Worm (Caenorhabditis elegans) whole organism, L3 larva: Measurements from ENCODE around the gene nuaf-3.

Experiments
- ZK546.5 ChIP-seq: sonication (generic microtip); optimal IDR thresholded peaks from 2 replicates; lab custom pipeline; 2017; ENCODE audit warnings: missing biosample characterization, missing genetic modification characterization
- sea-2 ChIP-seq: fragments of 150-350 bp; sonication (generic microtip); optimal IDR thresholded peaks from 4 replicates; lab custom pipeline; 2014; ENCODE audit warnings: missing biosample characterization, missing genetic modification reagents, missing genetic modification characterization

DNA sequence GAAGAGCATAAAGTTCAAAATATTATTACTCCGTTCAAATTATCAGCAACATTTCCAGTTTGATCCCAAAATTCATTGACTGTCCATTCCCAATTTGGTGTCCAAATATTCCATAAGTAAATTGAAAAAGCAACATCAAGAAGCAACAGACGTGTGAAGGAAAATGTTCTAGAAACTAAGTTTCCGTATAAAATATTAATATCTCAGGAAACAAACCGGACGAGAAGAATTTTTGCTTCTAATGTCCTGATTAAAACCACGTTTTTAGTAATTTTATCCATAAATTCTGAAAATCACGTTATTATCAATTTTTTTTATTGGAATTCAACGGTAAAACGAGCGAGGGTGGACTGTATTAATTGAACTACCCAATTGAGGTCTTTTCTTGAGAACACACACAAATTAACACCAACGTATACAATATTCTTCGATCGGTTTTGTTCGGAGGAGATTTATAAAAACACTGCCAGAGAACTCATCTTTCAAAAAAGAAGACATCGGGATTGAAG, 37.1 kb upstream of the nuaf-3 start, which contains the start of gene pigq-1:
- TF ChIP-seq sea-2 (GFP tag; lab: Kevin White, UChicago): no peak
- TF ChIP-seq ZK546.5 (tag; lab: Kevin White, UChicago): peak; percentile 46
